Worm (Caenorhabditis elegans) whole organism, L1 larva: Measurements from ENCODE around the gene F48F5.8.

Experiments used
- C04F5.9 ChIP-seq: sonication (generic microtip); optimal IDR thresholded peaks from 2 replicates; lab custom pipeline; 2016; ENCODE audit warnings: missing genetic modification characterization, missing compliant biosample characterization
- C16A3.4 ChIP-seq: fragments of 150-350 bp; optimal IDR thresholded peaks from 2 replicates; lab custom pipeline; 2014; ENCODE audit warnings: missing biosample characterization, missing genetic modification characterization
- C34B4.2 ChIP-seq: sonication (generic microtip); optimal IDR thresholded peaks from 2 replicates; lab custom pipeline; 2017; ENCODE audit warnings: mild to moderate bottlenecking, missing genetic modification characterization, missing compliant biosample characterization
- Y116A8C.19 ChIP-seq: sonication (generic microtip); optimal IDR thresholded peaks from 2 replicates; lab custom pipeline; 2016; ENCODE audit warnings: missing compliant biosample characterization, missing genetic modification characterization, borderline replicate concordance
- aha-1 ChIP-seq: fragments of 150-350 bp; optimal IDR thresholded peaks from 2 replicates; lab custom pipeline; 2014; ENCODE audit warnings: missing biosample characterization, missing genetic modification characterization
- alr-1 ChIP-seq: fragments of 200-800 bp; sonication (Bioruptor generic); optimal IDR thresholded peaks from 2 replicates; lab custom pipeline; 2018; ENCODE audit warnings: borderline replicate concordance, mild to moderate bottlenecking, missing genetic modification characterization, missing compliant biosample characterization
- aly-2 ChIP-seq: fragments of 150-350 bp; optimal IDR thresholded peaks from 2 replicates; lab custom pipeline; 2014; ENCODE audit warnings: missing biosample characterization, missing genetic modification characterization
- blmp-1 ChIP-seq: fragments of 150-350 bp; optimal IDR thresholded peaks from 2 replicates; lab custom pipeline; 2014; ENCODE audit warnings: missing biosample characterization, missing genetic modification characterization
- ceh-88 ChIP-seq: fragments of 200-800 bp; sonication (Bioruptor generic); IDR thresholded peaks from 2 replicates; pipeline ENCODE4 v1.3.6; 2022; ENCODE audit warnings: missing genetic modification characterization, missing compliant biosample characterization
- ceh-90 ChIP-seq: sonication (generic microtip); optimal IDR thresholded peaks from 2 replicates; lab custom pipeline; 2016; ENCODE audit warnings: missing genetic modification characterization, missing compliant biosample characterization
- ces-1 ChIP-seq: fragments of 150-350 bp; optimal IDR thresholded peaks from 2 replicates; lab custom pipeline; 2014; ENCODE audit warnings: missing biosample characterization, missing genetic modification reagents, missing genetic modification characterization
- dpl-1 ChIP-seq, 3 experiments: fragments of 150-350 bp in 2 of 3; sonication (generic microtip) in 1 of 3; optimal IDR thresholded peaks; 2 replicates each; lab custom pipeline; 2014 to 2017; ENCODE audit warnings: missing biosample characterization in 3 of 3, missing genetic modification characterization in 3 of 3, missing genetic modification reagents in 3 of 3
- efl-1 ChIP-seq, 4 experiments: fragments of 150-350 bp; optimal IDR thresholded peaks in 3 of 4; peaks in 1 of 4; 1 replicate in 1 of 4; 2 replicates in 3 of 4; lab custom pipeline; 2014; ENCODE audit warnings: missing biosample characterization in 2 of 4, missing genetic modification characterization in 2 of 4, missing genetic modification reagents in 2 of 4
- efl-3 ChIP-seq: fragments of 200-800 bp; sonication (Bioruptor generic); optimal IDR thresholded peaks from 2 replicates; lab custom pipeline; 2018; ENCODE audit warnings: mild to moderate bottlenecking, missing genetic modification characterization, missing compliant biosample characterization
- egl-13 ChIP-seq: sonication (generic microtip); optimal IDR thresholded peaks from 2 replicates; lab custom pipeline; 2016; ENCODE audit warnings: missing genotype, missing genetic modification reagents, missing genetic modification characterization, missing compliant biosample characterization
- egl-27 ChIP-seq, 2 experiments: fragments of 150-350 bp in 1 of 2; sonication (generic microtip); optimal IDR thresholded peaks; 3 replicates each; lab custom pipeline; 2017 to 2018; ENCODE audit warnings: missing biosample characterization in 2 of 2, missing genetic modification characterization in 2 of 2, missing genetic modification reagents in 2 of 2
- elt-2 ChIP-seq: sonication (generic microtip); optimal IDR thresholded peaks from 2 replicates; lab custom pipeline; 2016; ENCODE audit warnings: missing genetic modification characterization, mild to moderate bottlenecking, inconsistent platforms, missing compliant biosample characterization, missing genetic modification reagents
- elt-3 ChIP-seq, 6 experiments: fragments of 150-350 bp in 1 of 6; sonication (generic microtip); optimal IDR thresholded peaks; 2 replicates each; lab custom pipeline; 2017 to 2018; ENCODE audit warnings: missing biosample characterization in 6 of 6, missing genetic modification characterization in 6 of 6, inconsistent platforms in 1 of 6
- fkh-10 ChIP-seq: sonication (generic microtip); optimal IDR thresholded peaks from 2 replicates; lab custom pipeline; 2017; ENCODE audit warnings: missing biosample characterization, missing genetic modification reagents, missing genetic modification characterization
- fos-1 ChIP-seq: fragments of 150-350 bp; optimal IDR thresholded peaks from 2 replicates; lab custom pipeline; 2014; ENCODE audit warnings: missing biosample characterization, missing genetic modification characterization
- hlh-4 ChIP-seq: sonication (generic microtip); optimal IDR thresholded peaks from 2 replicates; lab custom pipeline; 2016; ENCODE audit warnings: mild to moderate bottlenecking, missing genetic modification characterization, missing compliant biosample characterization
- irx-1 ChIP-seq: sonication (generic microtip); optimal IDR thresholded peaks from 2 replicates; lab custom pipeline; 2016; ENCODE audit warnings: missing genetic modification characterization, missing compliant biosample characterization
- jun-1 ChIP-seq: fragments of 150-350 bp; optimal IDR thresholded peaks from 2 replicates; lab custom pipeline; 2014; ENCODE audit warnings: missing biosample characterization, missing genetic modification reagents, missing genetic modification characterization
- lin-14 ChIP-seq: fragments of 200-800 bp; sonication (Bioruptor generic); optimal IDR thresholded peaks from 2 replicates; lab custom pipeline; 2018; ENCODE audit warnings: mild to moderate bottlenecking, missing genetic modification characterization, moderate library complexity, missing compliant biosample characterization
- lin-35 ChIP-seq, 2 experiments: fragments of 150-350 bp; optimal IDR thresholded peaks; 2 replicates each; lab custom pipeline; 2014; ENCODE audit warnings: missing biosample characterization in 2 of 2, missing genetic modification characterization in 2 of 2, missing genetic modification reagents in 2 of 2
- lin-39 ChIP-seq: fragments of 150-350 bp; optimal IDR thresholded peaks from 2 replicates; lab custom pipeline; 2014; ENCODE audit warnings: missing biosample characterization, missing genetic modification reagents, missing genetic modification characterization
- mab-9 ChIP-seq: fragments of 200-800 bp; sonication (Bioruptor generic); IDR thresholded peaks from 2 replicates; pipeline ENCODE4 v1.3.6; 2022; ENCODE audit warnings: missing genetic modification reagents, missing genetic modification characterization, missing compliant biosample characterization
- mep-1 ChIP-seq: fragments of 150-350 bp; optimal IDR thresholded peaks from 2 replicates; lab custom pipeline; 2014; ENCODE audit warnings: missing biosample characterization, missing genetic modification characterization
- nhr-12 ChIP-seq: sonication (generic microtip); optimal IDR thresholded peaks from 2 replicates; lab custom pipeline; 2017; ENCODE audit warnings: missing biosample characterization, missing genetic modification characterization
- nhr-237 ChIP-seq: fragments of 150-350 bp; optimal IDR thresholded peaks from 2 replicates; lab custom pipeline; 2014; ENCODE audit warnings: missing biosample characterization, missing genetic modification characterization
- nhr-28 ChIP-seq: fragments of 150-350 bp; optimal IDR thresholded peaks from 2 replicates; lab custom pipeline; 2014; ENCODE audit warnings: missing biosample characterization, missing genetic modification characterization
- nhr-47 ChIP-seq: sonication (generic microtip); optimal IDR thresholded peaks from 2 replicates; lab custom pipeline; 2016; ENCODE audit warnings: mild to moderate bottlenecking, missing genetic modification characterization, moderate library complexity, missing compliant biosample characterization
- nhr-77 ChIP-seq: fragments of 150-350 bp; optimal IDR thresholded peaks from 2 replicates; lab custom pipeline; 2014; ENCODE audit warnings: missing biosample characterization, missing genetic modification characterization
- nhr-90 ChIP-seq: sonication (generic microtip); optimal IDR thresholded peaks from 2 replicates; lab custom pipeline; 2016; ENCODE audit warnings: mild to moderate bottlenecking, missing genetic modification characterization, missing compliant biosample characterization; ENCODE audit not compliant: poor library complexity
- pax-3 ChIP-seq: fragments of 200-800 bp; sonication (Bioruptor generic); optimal IDR thresholded peaks from 2 replicates; lab custom pipeline; 2018; ENCODE audit warnings: mild to moderate bottlenecking, missing genetic modification characterization, moderate library complexity, missing compliant biosample characterization
- skn-1 ChIP-seq: fragments of 150-350 bp; optimal IDR thresholded peaks from 2 replicates; lab custom pipeline; 2014; ENCODE audit warnings: missing biosample characterization, missing genetic modification characterization
- sup-37 ChIP-seq: fragments of 200-800 bp; sonication (Bioruptor generic); optimal IDR thresholded peaks from 2 replicates; lab custom pipeline; 2018; ENCODE audit warnings: mild to moderate bottlenecking, missing genetic modification characterization, missing compliant biosample characterization
- swsn-7 ChIP-seq: sonication (generic microtip); optimal IDR thresholded peaks from 2 replicates; lab custom pipeline; 2016; ENCODE audit warnings: missing genetic modification characterization, missing compliant biosample characterization
- tbx-2 ChIP-seq: sonication (generic microtip); optimal IDR thresholded peaks from 2 replicates; lab custom pipeline; 2016; ENCODE audit warnings: missing genetic modification characterization, missing compliant biosample characterization
- unc-62 ChIP-seq: fragments of 150-350 bp; optimal IDR thresholded peaks from 2 replicates; lab custom pipeline; 2014; ENCODE audit warnings: missing biosample characterization, missing genetic modification reagents, missing genetic modification characterization
- vab-15 ChIP-seq: sonication (generic microtip); optimal IDR thresholded peaks from 2 replicates; lab custom pipeline; 2017; ENCODE audit warnings: missing genotype, mild to moderate bottlenecking, missing genetic modification characterization, missing compliant biosample characterization
- xbp-1 ChIP-seq: sonication (generic microtip); optimal IDR thresholded peaks from 2 replicates; lab custom pipeline; 2016; ENCODE audit warnings: missing genetic modification characterization, missing compliant biosample characterization
- zag-1 ChIP-seq: fragments of 150-350 bp; optimal IDR thresholded peaks from 2 replicates; lab custom pipeline; 2014; ENCODE audit warnings: missing biosample characterization, missing genetic modification characterization
- ztf-11 ChIP-seq, 2 experiments: sonication (generic microtip); optimal IDR thresholded peaks; 2 replicates each; lab custom pipeline; 2016 to 2017; ENCODE audit warnings: missing genetic modification characterization in 2 of 2, missing biosample characterization in 1 of 2, missing compliant biosample characterization in 1 of 2

F48F5.8 gene

ce11 chrV:20410285-20410684 is 14.9 kb upstream of the F48F5.8 start:
- no peak for TF ChIP-seq elt-2 (tag; lab: Kevin White, UChicago)
- TF ChIP-seq blmp-1 = no peak
- TF ChIP-seq aha-1 = no peak
- no peak for TF ChIP-seq efl-1 (optimal IDR thresholded peaks at IDR 0.05; lab: Kevin White, UChicago)
- TF ChIP-seq efl-1 (GFP tag; optimal IDR thresholded peaks at IDR 0.05 in 1 of 2; lab: Kevin White, UChicago) = peak in 1 of 2 experiments; percentile 86
- TF ChIP-seq nhr-12 (tag; lab: Kevin White, UChicago) = no peak
- TF ChIP-seq, all 84 proteins: peak for 1

DNA sequence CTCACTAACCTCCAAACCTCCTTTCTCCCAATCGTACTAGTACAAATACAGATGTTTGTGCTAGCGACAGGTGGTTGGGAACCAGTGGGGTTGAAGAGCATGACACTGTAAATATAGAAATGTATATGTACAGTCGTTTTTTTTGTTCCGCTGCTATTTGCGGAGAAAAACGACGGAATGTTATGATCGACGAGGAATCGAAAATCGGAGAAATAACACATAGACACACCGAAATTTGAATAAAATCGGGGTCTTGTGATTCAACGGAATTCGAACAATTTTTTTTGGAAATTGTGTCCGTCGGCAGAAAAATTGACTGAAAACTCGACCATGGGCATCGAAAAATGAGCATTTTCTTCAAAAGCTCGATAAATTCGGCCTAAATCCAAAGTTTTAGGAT is 13.5 kb upstream of the F48F5.8 start, which contains the start of gene F53H2.3:
Gene F53H2.3, minus strand, starts transcription at position 101 of the 400 bp plus-strand sequence.
- TF ChIP-seq aha-1 (no peak), blmp-1 (no peak), C16A3.4 (no peak), ceh-88 (GFP tag; lab: Robert Waterston, UW) (no peak), jun-1 (tag; lab: Kevin White, UChicago) (no peak), dpl-1 (GFP tag; optimal IDR thresholded peaks at IDR 0.05; lab: Kevin White, UChicago) (no peak), vab-15 (no peak), nhr-237 (tag; lab: Kevin White, UChicago) (no peak), ces-1 (GFP tag; lab: Kevin White, UChicago) (no peak), nhr-77 (tag; lab: Kevin White, UChicago) (no peak), elt-2 (tag; lab: Kevin White, UChicago) (no peak), hlh-4 (no peak), unc-62 (GFP tag; lab: Kevin White, UChicago) (no peak), aly-2 (tag; lab: Kevin White, UChicago) (no peak), egl-13 (tag; lab: Kevin White, UChicago) (no peak), mep-1 (tag; lab: Kevin White, UChicago) (no peak), C34B4.2 (tag; lab: Kevin White, UChicago) (no peak), ztf-11 (tag; optimal IDR thresholded peaks at IDR 0.05; lab: Kevin White, UChicago) (no peak), mab-9 (GFP tag; lab: Robert Waterston, UW) (no peak)

DNA sequence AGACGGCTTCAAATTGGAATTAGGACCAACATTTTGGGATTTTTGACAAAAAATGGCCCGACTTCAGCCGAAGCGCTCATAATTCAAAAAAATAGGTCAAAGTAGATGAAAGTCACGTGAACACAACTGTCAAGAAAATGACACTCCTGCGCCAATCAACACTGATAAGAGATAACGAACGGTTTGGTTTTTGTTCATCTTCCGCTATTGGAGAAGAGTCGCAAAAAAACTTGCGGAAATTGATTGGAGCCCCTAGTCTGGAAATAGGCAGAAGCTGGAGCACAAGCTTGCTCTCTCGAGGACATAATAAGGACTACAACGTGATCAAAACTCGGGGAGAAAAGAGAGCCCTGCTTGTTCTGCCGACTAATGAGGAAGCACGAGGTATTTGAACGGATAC is 12.9 kb upstream of the F48F5.8 start:
- TF ChIP-seq ztf-11 (tag; optimal IDR thresholded peaks at IDR 0.05; lab: Kevin White, UChicago) (no peak), irx-1 (tag; lab: Kevin White, UChicago) (no peak), xbp-1 (tag; lab: Kevin White, UChicago) (no peak), blmp-1 (peak; percentile 54), sup-37 (no peak), lin-39 (tag; lab: Kevin White, UChicago) (no peak), C34B4.2 (tag; lab: Kevin White, UChicago) (no peak), skn-1 (tag; lab: Kevin White, UChicago) (no peak), elt-3 (tag; optimal IDR thresholded peaks at IDR 0.05; lab: Kevin White, UChicago) (peak in 2 of 6 experiments; percentile 24 to 49), swsn-7 (no peak), efl-3 (no peak), dpl-1 (GFP tag; optimal IDR thresholded peaks at IDR 0.05; lab: Kevin White, UChicago) (no peak), elt-2 (tag; lab: Kevin White, UChicago) (peak; percentile 41), zag-1 (tag; lab: Kevin White, UChicago) (no peak), lin-35 (GFP tag; optimal IDR thresholded peaks at IDR 0.05; lab: Kevin White, UChicago) (peak in 1 of 2 experiments; percentile 33), efl-1 (optimal IDR thresholded peaks at IDR 0.05; lab: Kevin White, UChicago) (no peak), efl-1 (GFP tag; optimal IDR thresholded peaks at IDR 0.05 in 1 of 2; lab: Kevin White, UChicago) (peak in 1 of 2 experiments; percentile 88)

DNA sequence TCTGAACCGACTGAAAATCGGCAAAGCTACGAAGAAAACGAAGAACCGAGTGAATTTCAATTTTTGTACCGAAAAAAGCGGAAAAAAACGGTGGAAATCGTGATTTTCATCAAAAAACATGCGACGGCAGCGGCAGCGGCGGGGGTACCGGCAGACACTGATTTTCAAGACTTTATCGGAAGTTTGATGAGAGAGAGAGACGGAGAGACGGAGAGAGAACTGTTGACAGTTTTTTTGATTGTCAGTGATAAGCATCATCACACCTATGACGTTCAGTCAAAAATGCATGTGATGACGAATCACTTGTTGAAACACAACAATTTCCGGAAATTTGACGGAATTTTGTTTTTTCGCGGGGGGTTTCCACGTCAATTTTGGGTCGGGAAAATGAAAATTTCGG is 11.7 kb upstream of the F48F5.8 start:
- no peak for TF ChIP-seq ceh-90 (tag; lab: Kevin White, UChicago)
- TF ChIP-seq fos-1 = no peak
- TF ChIP-seq nhr-90 (tag; lab: Kevin White, UChicago) = peak; percentile 14
- TF ChIP-seq egl-27 (tag; optimal IDR thresholded peaks at IDR 0.05; lab: Kevin White, UChicago) = no peak
- TF ChIP-seq ztf-11 (tag; optimal IDR thresholded peaks at IDR 0.05; lab: Kevin White, UChicago) = no peak
- no peak for TF ChIP-seq ces-1 (GFP tag; lab: Kevin White, UChicago)
- no peak for TF ChIP-seq aly-2 (tag; lab: Kevin White, UChicago)
- TF ChIP-seq vab-15 = no peak
- TF ChIP-seq egl-13 (tag; lab: Kevin White, UChicago) = no peak
- TF ChIP-seq elt-3 (tag; optimal IDR thresholded peaks at IDR 0.05; lab: Kevin White, UChicago) = peak in 2 of 6 experiments; percentile 7 to 16
- TF ChIP-seq mep-1 (tag; lab: Kevin White, UChicago) = no peak
- no peak for TF ChIP-seq nhr-47 (tag; lab: Kevin White, UChicago)
- no peak for TF ChIP-seq alr-1
- TF ChIP-seq Y116A8C.19 = no peak
- TF ChIP-seq pax-3 = no peak
- TF ChIP-seq efl-3 = no peak
- TF ChIP-seq lin-14 (GFP tag; lab: Kevin White, UChicago) = peak; percentile 40
- no peak for TF ChIP-seq swsn-7
- no peak for TF ChIP-seq hlh-4
- no peak for TF ChIP-seq C04F5.9
- no peak for TF ChIP-seq tbx-2 (tag; lab: Kevin White, UChicago)
- TF ChIP-seq unc-62 (GFP tag; lab: Kevin White, UChicago) = no peak
- TF ChIP-seq fkh-10 (GFP tag; lab: Kevin White, UChicago) = no peak
- peak in 1 of 2 experiments; percentile 46 for TF ChIP-seq lin-35 (GFP tag; optimal IDR thresholded peaks at IDR 0.05; lab: Kevin White, UChicago)
- no peak for TF ChIP-seq nhr-28 (tag; lab: Kevin White, UChicago)
